Fruit fly (Drosophila melanogaster): ENCODE results near the gene chinmo.

The chinmo gene

DNA sequence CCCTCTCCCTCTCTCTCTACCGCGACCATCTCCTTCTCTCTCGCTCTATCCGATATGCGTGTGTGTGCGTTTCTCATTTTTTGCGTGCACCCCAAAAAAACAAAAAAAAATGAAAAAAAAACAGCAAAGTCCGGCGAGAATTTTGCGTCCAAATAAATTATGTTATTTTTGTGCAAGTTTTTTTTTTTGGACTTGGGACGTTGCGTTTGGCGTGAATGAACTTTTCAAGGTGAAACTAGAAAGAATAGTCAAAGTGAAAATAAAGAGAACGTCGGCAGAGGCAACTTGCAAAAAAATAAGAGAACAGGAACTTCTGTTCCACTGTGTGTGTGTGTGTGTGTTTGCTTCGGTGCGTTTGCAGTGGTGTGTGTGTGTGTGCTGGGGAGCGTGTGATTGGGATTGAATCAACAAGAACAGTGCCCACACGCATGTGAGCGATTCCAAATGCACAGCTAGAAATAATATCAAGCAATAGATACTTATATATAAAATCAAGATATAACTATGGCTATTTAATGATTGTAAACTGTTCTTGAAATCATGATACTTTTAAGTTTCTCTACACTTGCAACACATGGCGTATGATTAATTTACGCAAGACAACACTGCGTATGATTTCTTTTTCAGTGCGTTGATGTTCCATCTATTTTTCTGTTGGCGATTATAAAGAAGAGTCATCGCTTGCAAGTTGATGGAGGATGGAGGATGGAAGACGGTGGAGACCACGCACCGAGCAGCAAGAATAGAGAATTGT lies 21.7 kb upstream of the chinmo start (continued):
- TF ChIP-seq CG17829 (tag; optimal IDR thresholded peaks at IDR 0.05) (no peak), so (GFP tag; IDR thresholded peaks at IDR 0.05) (peak; percentile 83), gcm2 (GFP tag; optimal IDR thresholded peaks at IDR 0.05) (peak; percentile 9), pho (GFP tag; optimal IDR thresholded peaks at IDR 0.05) (peak; percentile 38), Lim3 (GFP tag; IDR thresholded peaks at IDR 0.05) (no peak), CG34422 (GFP tag; IDR thresholded peaks at IDR 0.05) (peak; percentile 49; the same call in 1 of the 3 replicates), CG4328 (GFP tag; optimal IDR thresholded peaks at IDR 0.05) (no peak), tap (tag; optimal IDR thresholded peaks at IDR 0.05) (peak; percentile 31), PHDP (tag; optimal IDR thresholded peaks at IDR 0.05) (peak; percentile 63), CG10267 (tag; optimal IDR thresholded peaks at IDR 0.05) (no peak), CG13287 (GFP tag; IDR thresholded peaks at IDR 0.05; ENCODE audit: partially characterized antibody) (no peak), Nf-YA (GFP tag; IDR thresholded peaks at IDR 0.05) (0 out of 2 replicates have a peak, but pooled peaks have one; percentile 14), CG33557 (GFP tag; optimal IDR thresholded peaks at IDR 0.05) (no peak), trh (GFP tag; optimal IDR thresholded peaks at IDR 0.05) (no peak), CG7839 (tag; optimal IDR thresholded peaks at IDR 0.05) (peak; percentile 69), CG6791 (GFP tag; IDR thresholded peaks at IDR 0.05; ENCODE audit: partially characterized antibody) (no peak), Bteb2 (GFP tag; optimal IDR thresholded peaks at IDR 0.05) (peak; percentile 14), ash1 (GFP tag; optimal IDR thresholded peaks at IDR 0.05) (no peak), wek (GFP tag; optimal IDR thresholded peaks at IDR 0.05) (no peak), CoRest (tag; optimal IDR thresholded peaks at IDR 0.05) (peak; percentile 58), klu (GFP tag; IDR thresholded peaks at IDR 0.05) (peak; percentile 28; the same call in 1 of the 2 replicates), CG9932 (GFP tag; IDR thresholded peaks at IDR 0.05) (peak; percentile 79), mam (GFP tag; optimal IDR thresholded peaks at IDR 0.05) (peak; percentile 28), Max (GFP tag; optimal IDR thresholded peaks at IDR 0.05) (peak; percentile 35), CG13123 (GFP tag; optimal IDR thresholded peaks at IDR 0.05) (no peak), CG17359 (tag; optimal IDR thresholded peaks at IDR 0.05) (peak; percentile 44), Mes4 (GFP tag; optimal IDR thresholded peaks at IDR 0.05) (no peak), slbo (GFP tag; IDR thresholded peaks at IDR 0.05) (peak; percentile 79), CG42726 (GFP tag; IDR thresholded peaks at IDR 0.05; ENCODE audit: partially characterized antibody) (no peak), E2f2 (GFP tag; IDR thresholded peaks at IDR 0.05) (peak; percentile 50), Usf (GFP tag; optimal IDR thresholded peaks at IDR 0.05) (peak; percentile 61), Xrp1 (GFP tag; IDR thresholded peaks at IDR 0.05) (peak; percentile 17; the same call in 1 of the 2 replicates), CG14014 (GFP tag; IDR thresholded peaks at IDR 0.05) (peak; percentile 72), sens (GFP tag) (peak; percentile 65), CG4730 (GFP tag; IDR thresholded peaks at IDR 0.05) (peak; percentile 30; the same call in 1 of the 2 replicates), Taf1 (GFP tag; IDR thresholded peaks at IDR 0.05) (peak; percentile 44; the same call in 1 of the 2 replicates), Ets65A (GFP tag) (peak; percentile 93), sim (GFP tag; IDR thresholded peaks at IDR 0.05) (no peak), grau (tag; optimal IDR thresholded peaks at IDR 0.05) (peak; percentile 75), CG3726 (GFP tag; IDR thresholded peaks at IDR 0.05) (no peak), CG7556 (GFP tag; optimal IDR thresholded peaks at IDR 0.05) (peak; percentile 45), p53 (GFP tag; optimal IDR thresholded peaks at IDR 0.05) (no peak), phol (tag; optimal IDR thresholded peaks at IDR 0.05) (peak; percentile 32), Deaf1 (tag; optimal IDR thresholded peaks at IDR 0.05) (peak; percentile 51), dm (GFP tag; optimal IDR thresholded peaks at IDR 0.05) (no peak), Vsx1 (GFP tag; optimal IDR thresholded peaks at IDR 0.05) (peak; percentile 9), rib (GFP tag; IDR thresholded peaks at IDR 0.05) (0 out of 2 replicates have a peak, but pooled peaks have one; percentile 28), sisA (GFP tag; IDR thresholded peaks at IDR 0.05) (peak; percentile 36), bsh (GFP tag; optimal IDR thresholded peaks at IDR 0.05) (peak in 1 of 2 experiments; percentile 26), CG11723 (GFP tag; optimal IDR thresholded peaks at IDR 0.05) (no peak)
